Fruit fly (Drosophila melanogaster) whole organism, wandering third instar larva: ENCODE data around the gene Prx2.
A peak's percentile ranks its signal among the peaks of the same experiment; 100 is the strongest.

ENCODE experiments used
- Abd-B ChIP-seq: fragments of >200 bp; optimal IDR thresholded peaks from 2 replicates; lab custom pipeline; 2017; ENCODE audit warnings: missing biosample characterization, missing genetic modification characterization
- CG32264 ChIP-seq: fragments of 200-800 bp; sonication (Bioruptor generic); optimal IDR thresholded peaks from 2 replicates; lab custom pipeline; 2016; ENCODE audit warnings: missing biosample characterization, missing genetic modification characterization
- CG9705 ChIP-seq: fragments of 200-800 bp; sonication (Bioruptor generic); optimal IDR thresholded peaks from 2 replicates; lab custom pipeline; 2018; ENCODE audit warnings: missing biosample characterization, mild to moderate bottlenecking, missing genetic modification characterization
- CrebA ChIP-seq: fragments of 200-800 bp; sonication (Bioruptor generic); optimal IDR thresholded peaks from 2 replicates; lab custom pipeline; 2016; ENCODE audit warnings: missing biosample characterization, mild to moderate bottlenecking, missing genetic modification characterization, borderline replicate concordance
- Dfd ChIP-seq: fragments of >200 bp; optimal IDR thresholded peaks from 2 replicates; lab custom pipeline; 2017; ENCODE audit warnings: missing biosample characterization, missing genetic modification characterization
- Dif ChIP-seq: fragments of 200-275, 200-300 bp; sonication (Bioruptor generic); optimal IDR thresholded peaks from 2 replicates; lab custom pipeline; 2018; ENCODE audit warnings: missing biosample characterization, missing genetic modification characterization; ENCODE audit not compliant: partially characterized antibody
- GATAd ChIP-seq: sonication (Bioruptor generic); optimal IDR thresholded peaks from 2 replicates; lab custom pipeline; 2016; ENCODE audit warnings: missing biosample characterization, missing genetic modification characterization
- HLH106 ChIP-seq: fragments of 200-800 bp; optimal IDR thresholded peaks from 3 replicates; lab custom pipeline; 2019; ENCODE audit warnings: missing biosample characterization, mild to moderate bottlenecking, missing genetic modification characterization, moderate library complexity
- Hnf4 ChIP-seq: fragments of 200-800 bp; sonication (Bioruptor generic); optimal IDR thresholded peaks from 2 replicates; lab custom pipeline; 2016; ENCODE audit warnings: missing biosample characterization, mild to moderate bottlenecking, missing genetic modification characterization
- Hr78 ChIP-seq: fragments of >200 bp; optimal IDR thresholded peaks from 2 replicates; lab custom pipeline; 2017; ENCODE audit warnings: missing biosample characterization, missing genetic modification characterization
- Hr83 ChIP-seq: fragments of 200-300 bp; sonication (Bioruptor generic); optimal IDR thresholded peaks from 2 replicates; lab custom pipeline; 2016; ENCODE audit warnings: missing biosample characterization, mild to moderate bottlenecking, missing genetic modification characterization, moderate library complexity; ENCODE audit not compliant: poor library complexity, severe bottlenecking
- Jra ChIP-seq: sonication (Bioruptor generic); optimal IDR thresholded peaks from 2 replicates; lab custom pipeline; 2016; ENCODE audit warnings: missing biosample characterization, missing genetic modification characterization
- Mio ChIP-seq: sonication (Bioruptor generic); optimal IDR thresholded peaks from 2 replicates; lab custom pipeline; 2016; ENCODE audit warnings: missing biosample characterization, missing genetic modification characterization
- Myc ChIP-seq: fragments of >200 bp; optimal IDR thresholded peaks from 2 replicates; lab custom pipeline; 2017
- N ChIP-seq: fragments of >200 bp; optimal IDR thresholded peaks from 2 replicates; lab custom pipeline; 2018; ENCODE audit warnings: missing biosample characterization, missing external identifiers, missing genetic modification characterization
- OdsH ChIP-seq: fragments of 200-800 bp; sonication (Bioruptor generic); optimal IDR thresholded peaks from 2 replicates; lab custom pipeline; 2016; ENCODE audit warnings: missing biosample characterization, mild to moderate bottlenecking, missing genetic modification characterization
- Rel ChIP-seq, 2 experiments: fragments of 200-800 bp; sonication (Bioruptor generic) in 1 of 2; optimal IDR thresholded peaks; 2 replicates in 1 of 2; 3 replicates in 1 of 2; lab custom pipeline; 2016 to 2019; ENCODE audit warnings: mild to moderate bottlenecking in 2 of 2, missing biosample characterization in 2 of 2, missing genetic modification characterization in 2 of 2, moderate library complexity in 1 of 2
- Sp1 ChIP-seq: fragments of 200-800 bp; sonication (Bioruptor generic); optimal IDR thresholded peaks from 3 replicates; lab custom pipeline; 2019; ENCODE audit warnings: missing biosample characterization, mild to moderate bottlenecking, missing genetic modification characterization, moderate library complexity
- Vsx2 ChIP-seq: fragments of 200-300, 225-300 bp; sonication (Bioruptor generic); optimal IDR thresholded peaks from 2 replicates; lab custom pipeline; 2018; ENCODE audit warnings: missing biosample characterization, missing genetic modification characterization; ENCODE audit not compliant: partially characterized antibody
- br ChIP-seq: fragments of 200-800 bp; sonication (Bioruptor generic); optimal IDR thresholded peaks from 2 replicates; lab custom pipeline; 2016; ENCODE audit warnings: missing biosample characterization, missing genetic modification characterization
- brk ChIP-seq: fragments of 200-800 bp; sonication (Bioruptor generic); optimal IDR thresholded peaks from 2 replicates; lab custom pipeline; 2016; ENCODE audit warnings: missing biosample characterization, mild to moderate bottlenecking, missing genetic modification characterization
- dl ChIP-seq, 2 experiments: fragments of 175-275, 200-275 bp in 1 of 2; fragments of 200-275 bp in 1 of 2; sonication (Bioruptor generic); optimal IDR thresholded peaks; lab custom pipeline; 2018; ENCODE audit warnings: mild to moderate bottlenecking in 2 of 2, missing biosample characterization in 2 of 2, missing genetic modification characterization in 2 of 2, moderate library complexity in 2 of 2; ENCODE audit not compliant: partially characterized antibody in 2 of 2, insufficient read depth in 1 of 2
- dmrt93B ChIP-seq: fragments of 200-800 bp; sonication (Bioruptor generic); optimal IDR thresholded peaks from 2 replicates; lab custom pipeline; 2018; ENCODE audit warnings: missing biosample characterization, mild to moderate bottlenecking, missing genetic modification characterization
- dsf ChIP-seq: sonication (Bioruptor generic); optimal IDR thresholded peaks from 2 replicates; lab custom pipeline; 2016; ENCODE audit warnings: missing biosample characterization, missing genetic modification characterization, borderline replicate concordance
- ey ChIP-seq: fragments of 200-800 bp; sonication (Bioruptor generic); optimal IDR thresholded peaks from 2 replicates; lab custom pipeline; 2016; ENCODE audit warnings: missing biosample characterization, missing genetic modification characterization
- foxo ChIP-seq, 2 experiments: fragments of 200-800 bp; sonication (Bioruptor generic); optimal IDR thresholded peaks; 2 replicates in 1 of 2; 3 replicates in 1 of 2; lab custom pipeline; 2016 to 2017; ENCODE audit warnings: missing biosample characterization in 2 of 2, missing genetic modification characterization in 2 of 2
- fru ChIP-seq: fragments of 200-800 bp; sonication (Bioruptor generic); optimal IDR thresholded peaks from 3 replicates; lab custom pipeline; 2016; ENCODE audit warnings: missing biosample characterization, mild to moderate bottlenecking, missing genetic modification characterization
- h ChIP-seq: fragments of 200-800 bp; sonication (Bioruptor generic); optimal IDR thresholded peaks from 3 replicates; lab custom pipeline; 2016; ENCODE audit warnings: missing biosample characterization, mild to moderate bottlenecking, missing genetic modification characterization
- jim ChIP-seq: fragments of 175-275, 200-325 bp; sonication (Bioruptor generic); optimal IDR thresholded peaks from 2 replicates; lab custom pipeline; 2016; ENCODE audit warnings: missing biosample characterization, mild to moderate bottlenecking, missing genetic modification characterization
- pan ChIP-seq: fragments of >200 bp; optimal IDR thresholded peaks from 2 replicates; lab custom pipeline; 2017
- psq ChIP-seq: fragments of 200-800 bp; sonication (Bioruptor generic); optimal IDR thresholded peaks from 3 replicates; lab custom pipeline; 2017; ENCODE audit warnings: missing biosample characterization, mild to moderate bottlenecking, missing genetic modification characterization, moderate library complexity
- rgr ChIP-seq: fragments of 200-800 bp; sonication (Bioruptor generic); optimal IDR thresholded peaks from 3 replicates; lab custom pipeline; 2016; ENCODE audit warnings: missing biosample characterization, mild to moderate bottlenecking, missing genetic modification characterization
- sage ChIP-seq: fragments of 200-800 bp; sonication (Bioruptor generic); optimal IDR thresholded peaks from 2 replicates; lab custom pipeline; 2016; ENCODE audit warnings: missing biosample characterization, mild to moderate bottlenecking, missing genetic modification characterization
- sv ChIP-seq: fragments of 200-800 bp; sonication (Bioruptor generic); optimal IDR thresholded peaks from 3 replicates; lab custom pipeline; 2016; ENCODE audit warnings: missing biosample characterization, missing genetic modification characterization
- tai ChIP-seq: sonication (Bioruptor generic); optimal IDR thresholded peaks from 2 replicates; lab custom pipeline; 2016; ENCODE audit warnings: missing biosample characterization, missing genetic modification characterization
- usp ChIP-seq: fragments of >200 bp; optimal IDR thresholded peaks from 2 replicates; lab custom pipeline; 2017; ENCODE audit warnings: missing biosample characterization, missing genetic modification characterization
- woc ChIP-seq: sonication (Bioruptor generic); optimal IDR thresholded peaks from 2 replicates; lab custom pipeline; 2016; ENCODE audit warnings: missing biosample characterization, mild to moderate bottlenecking, missing genetic modification characterization

The Prx2 gene

dm6 chrX:13303656-13304647 lies 25.7 kb upstream of the Prx2 start:
- TF ChIP-seq CG32264 (GFP tag; lab: Kevin White, UChicago) (no peak), dsf (no peak), psq (GFP tag; lab: Kevin White, UChicago) (peak; percentile 36), Rel (GFP tag; optimal IDR thresholded peaks at IDR 0.05; lab: Kevin White, UChicago) (no peak), Rel (tag; optimal IDR thresholded peaks at IDR 0.05; lab: Kevin White, UChicago) (peak; percentile 41), fru (GFP tag; lab: Kevin White, UChicago) (no peak), N (GFP tag; lab: Kevin White, UChicago) (peak; percentile 80), br (GFP tag; lab: Kevin White, UChicago) (peak; percentile 1), sv (GFP tag; lab: Kevin White, UChicago) (no peak), h (GFP tag; lab: Kevin White, UChicago) (peak; percentile 40), CrebA (GFP tag; lab: Kevin White, UChicago) (no peak), sage (no peak), dmrt93B (GFP tag; lab: Kevin White, UChicago) (no peak), Hr78 (GFP tag; lab: Kevin White, UChicago) (no peak), woc (peak; percentile 51), usp (GFP tag; lab: Kevin White, UChicago) (no peak), Sp1 (peak; percentile 18), Mio (no peak), OdsH (GFP tag; lab: Kevin White, UChicago) (no peak), Myc (lab: Kevin White, UChicago) (no peak), rgr (GFP tag; lab: Kevin White, UChicago) (no peak), Hr83 (peak; percentile 5), Dif (GFP tag; lab: Kevin White, UChicago) (peak; percentile 33)

- no peak for TF ChIP-seq HLH106 (tag; lab: Kevin White, UChicago)
- no peak for TF ChIP-seq Dif (GFP tag; lab: Kevin White, UChicago)
- no peak for TF ChIP-seq OdsH (GFP tag; lab: Kevin White, UChicago)
- TF ChIP-seq jim (GFP tag; lab: Kevin White, UChicago) = no peak
- peak; percentile 17 for TF ChIP-seq h (GFP tag; lab: Kevin White, UChicago)
- TF ChIP-seq psq (GFP tag; lab: Kevin White, UChicago) = no peak
- no peak for TF ChIP-seq dl (GFP tag; optimal IDR thresholded peaks at IDR 0.05; lab: Kevin White, UChicago; ENCODE audit: insufficient read depth in 1 of 2, partially characterized antibody in 2 of 2)
- no peak for TF ChIP-seq sv (GFP tag; lab: Kevin White, UChicago)
- no peak for TF ChIP-seq woc
- no peak for TF ChIP-seq Rel (GFP tag; optimal IDR thresholded peaks at IDR 0.05; lab: Kevin White, UChicago)
- TF ChIP-seq Rel (tag; optimal IDR thresholded peaks at IDR 0.05; lab: Kevin White, UChicago) = peak; percentile 71
- TF ChIP-seq Hnf4 (GFP tag; lab: Kevin White, UChicago) = no peak
- TF ChIP-seq fru (GFP tag; lab: Kevin White, UChicago) = no peak
- no peak for TF ChIP-seq pan
- no peak for TF ChIP-seq tai (GFP tag; lab: Kevin White, UChicago)
- TF ChIP-seq, all 38 proteins: peak for 2
Measured at dm6 chrX:13305323-13305722, 24.3 kb upstream of the Prx2 start.

dm6 chrX:13307189-13307588 lies 22.4 kb upstream of the Prx2 start:
- TF ChIP-seq Hnf4 (GFP tag; lab: Kevin White, UChicago) (peak; percentile 12), Mio (no peak), foxo (GFP tag; optimal IDR thresholded peaks at IDR 0.05; lab: Kevin White, UChicago) (peak in 1 of 2 experiments; percentile 58), Jra (GFP tag; lab: Kevin White, UChicago) (no peak), brk (GFP tag; lab: Kevin White, UChicago) (no peak), woc (no peak), h (GFP tag; lab: Kevin White, UChicago) (peak; percentile 33), Hr78 (GFP tag; lab: Kevin White, UChicago) (no peak), CrebA (GFP tag; lab: Kevin White, UChicago) (no peak), Sp1 (peak; percentile 54), tai (GFP tag; lab: Kevin White, UChicago) (no peak), Dif (GFP tag; lab: Kevin White, UChicago) (no peak), pan (no peak), GATAd (GFP tag; lab: Kevin White, UChicago) (no peak), Dfd (GFP tag; lab: Kevin White, UChicago) (no peak), jim (GFP tag; lab: Kevin White, UChicago) (no peak), dsf (no peak), psq (GFP tag; lab: Kevin White, UChicago) (peak; percentile 45), dl (GFP tag; optimal IDR thresholded peaks at IDR 0.05; lab: Kevin White, UChicago; ENCODE audit: insufficient read depth in 1 of 2, partially characterized antibody in 2 of 2) (no peak), HLH106 (tag; lab: Kevin White, UChicago) (peak; percentile 35), sage (no peak), Vsx2 (GFP tag; lab: Kevin White, UChicago) (no peak), Myc (lab: Kevin White, UChicago) (no peak), br (GFP tag; lab: Kevin White, UChicago) (no peak), ey (peak; percentile 14), usp (GFP tag; lab: Kevin White, UChicago) (no peak), rgr (GFP tag; lab: Kevin White, UChicago) (peak; percentile 20), fru (GFP tag; lab: Kevin White, UChicago) (peak; percentile 42), Abd-B (GFP tag; lab: Kevin White, UChicago) (no peak), OdsH (GFP tag; lab: Kevin White, UChicago) (peak; percentile 48), CG9705 (GFP tag; lab: Kevin White, UChicago) (no peak), N (GFP tag; lab: Kevin White, UChicago) (no peak)
